Fruit fly (Drosophila melanogaster) whole organism, embryonic: ENCODE data around the gene Sec61alpha.
A peak's percentile ranks its signal among the peaks of the same experiment; 100 is the strongest.

Source experiments
- Abd-B ChIP-seq: fragments of 200-800 bp; sonication (Bioruptor generic); optimal IDR thresholded peaks from 2 replicates; lab custom pipeline; 2018; ENCODE audit warnings: missing biosample characterization, mild to moderate bottlenecking, missing genetic modification characterization, moderate library complexity
- Atf3 ChIP-seq: fragments of 200-800 bp; sonication (Bioruptor generic); optimal IDR thresholded peaks from 3 replicates; lab custom pipeline; 2016; ENCODE audit warnings: missing biosample characterization, missing genetic modification characterization
- Bteb2 ChIP-seq: fragments of 200-800 bp; sonication (Bioruptor generic); optimal IDR thresholded peaks from 2 replicates; lab custom pipeline; 2016; ENCODE audit warnings: missing biosample characterization, missing genetic modification characterization
- CG11695 ChIP-seq: fragments of 200-800 bp; sonication (Bioruptor generic); IDR thresholded peaks from 3 replicates; pipeline ENCODE4 v1.3.6; 2022; ENCODE audit warnings: missing biosample characterization, missing genetic modification characterization
- CG12299 ChIP-seq: fragments of 200-800 bp; sonication (Bioruptor generic); optimal IDR thresholded peaks from 2 replicates; lab custom pipeline; 2018; ENCODE audit warnings: missing biosample characterization, mild to moderate bottlenecking, missing genetic modification characterization
- CG12942 ChIP-seq: fragments of 200-800 bp; sonication (Bioruptor generic); optimal IDR thresholded peaks from 3 replicates; lab custom pipeline; 2016; ENCODE audit warnings: missing biosample characterization, missing genetic modification characterization
- CG15073 ChIP-seq: fragments of 200-800 bp; sonication (Bioruptor generic); optimal IDR thresholded peaks from 2 replicates; lab custom pipeline; 2016; ENCODE audit warnings: missing biosample characterization, missing genetic modification characterization
- CG1529 ChIP-seq: fragments of 200-800 bp; sonication (Bioruptor generic); optimal IDR thresholded peaks from 3 replicates; lab custom pipeline; 2018; ENCODE audit warnings: missing biosample characterization, missing genetic modification characterization
- CG15479 ChIP-seq: fragments of 200-800 bp; sonication (Bioruptor generic); optimal IDR thresholded peaks from 3 replicates; lab custom pipeline; 2019; ENCODE audit warnings: missing biosample characterization, mild to moderate bottlenecking, missing genetic modification characterization, moderate library complexity
- CG15601 ChIP-seq: fragments of 200-800 bp; sonication (Bioruptor generic); optimal IDR thresholded peaks from 3 replicates; lab custom pipeline; 2019; ENCODE audit warnings: missing biosample characterization, mild to moderate bottlenecking, missing genetic modification characterization, moderate library complexity
- CG15696 ChIP-seq: fragments of 200-800 bp; sonication (Bioruptor generic); optimal IDR thresholded peaks from 2 replicates; lab custom pipeline; 2019; ENCODE audit warnings: missing biosample characterization, mild to moderate bottlenecking, missing genetic modification characterization, moderate library complexity
- CG16863 ChIP-seq: fragments of 200-800 bp; sonication (Bioruptor generic); optimal IDR thresholded peaks from 3 replicates; lab custom pipeline; 2016; ENCODE audit warnings: missing biosample characterization, missing genetic modification characterization
- CG17361 ChIP-seq: fragments of 200-800 bp; sonication (Bioruptor generic); IDR thresholded peaks from 3 replicates; pipeline ENCODE4 v1.3.6; 2022; ENCODE audit warnings: missing biosample characterization, missing genetic modification characterization
- CG3065 ChIP-seq: fragments of 200-800 bp; sonication (Bioruptor generic); optimal IDR thresholded peaks from 2 replicates; lab custom pipeline; 2016; ENCODE audit warnings: missing biosample characterization, missing genetic modification characterization
- CG33557 ChIP-seq: fragments of 200-800 bp; sonication (Bioruptor generic); optimal IDR thresholded peaks from 2 replicates; lab custom pipeline; 2019; ENCODE audit warnings: missing biosample characterization, mild to moderate bottlenecking, missing genetic modification characterization, moderate library complexity
- CG4854 ChIP-seq: fragments of 200-800 bp; sonication (Bioruptor generic); optimal IDR thresholded peaks from 2 replicates; lab custom pipeline; 2016; ENCODE audit warnings: missing biosample characterization, missing genetic modification characterization, inconsistent platforms
- CG5245 ChIP-seq: fragments of 200-800 bp; sonication (Bioruptor generic); optimal IDR thresholded peaks from 3 replicates; lab custom pipeline; 2016; ENCODE audit warnings: missing biosample characterization, missing genetic modification characterization
- CG6654 ChIP-seq: fragments of 200-800 bp; sonication (Bioruptor generic); optimal IDR thresholded peaks from 2 replicates; lab custom pipeline; 2017; ENCODE audit warnings: missing biosample characterization, mild to moderate bottlenecking, missing genetic modification characterization
- CG8281 ChIP-seq: fragments of 200-800 bp; sonication (Bioruptor generic); optimal IDR thresholded peaks from 2 replicates; lab custom pipeline; 2018; ENCODE audit warnings: missing biosample characterization, mild to moderate bottlenecking, missing genetic modification characterization, moderate library complexity
- Chrac-16 ChIP-seq: fragments of 200-800 bp; sonication (Bioruptor generic); optimal IDR thresholded peaks from 3 replicates; lab custom pipeline; 2016; ENCODE audit warnings: missing biosample characterization, missing genetic modification characterization
- Deaf1 ChIP-seq: fragments of 200-800 bp; optimal IDR thresholded peaks from 3 replicates; lab custom pipeline; 2019; ENCODE audit warnings: missing biosample characterization, mild to moderate bottlenecking, missing genetic modification characterization, moderate library complexity
- Doc2 ChIP-seq: fragments of 200-800 bp; sonication (Bioruptor generic); IDR thresholded peaks from 2 replicates; pipeline ENCODE4 v1.3.6; 2022; ENCODE audit warnings: missing biosample characterization, missing genetic modification characterization
- Elba2 ChIP-seq: fragments of 200-800 bp; sonication (Bioruptor generic); optimal IDR thresholded peaks from 3 replicates; lab custom pipeline; 2016; ENCODE audit warnings: missing biosample characterization, missing genetic modification characterization
- Fer1 ChIP-seq: fragments of 200-800 bp; sonication (Bioruptor generic); optimal IDR thresholded peaks from 2 replicates; lab custom pipeline; 2017; ENCODE audit warnings: missing biosample characterization, mild to moderate bottlenecking, missing genetic modification characterization
- HmgD ChIP-seq: fragments of 200-800 bp; sonication (Bioruptor generic); optimal IDR thresholded peaks from 3 replicates; lab custom pipeline; 2016; ENCODE audit warnings: missing biosample characterization, missing genetic modification characterization
- Lhr ChIP-seq: fragments of 200-800 bp; sonication (Bioruptor generic); optimal IDR thresholded peaks from 3 replicates; lab custom pipeline; 2017; ENCODE audit warnings: mild to moderate bottlenecking, missing biosample characterization, missing genetic modification reagents, missing genetic modification characterization
- MESR4 ChIP-seq: fragments of 200-800 bp; sonication (Bioruptor generic); optimal IDR thresholded peaks from 2 replicates; lab custom pipeline; 2018; ENCODE audit warnings: missing biosample characterization, mild to moderate bottlenecking, missing genetic modification characterization, moderate library complexity
- TFAM ChIP-seq: fragments of 200-800 bp; sonication (Bioruptor generic); optimal IDR thresholded peaks from 2 replicates; lab custom pipeline; 2017; ENCODE audit warnings: missing biosample characterization, missing genetic modification characterization, inconsistent platforms
- Trl ChIP-seq, 3 experiments: fragments of >200 bp in 2 of 3; fragments of 200-800 bp in 1 of 3; sonication (Bioruptor generic) in 1 of 3; optimal IDR thresholded peaks; 2 replicates in 1 of 3; 3 replicates in 2 of 3; lab custom pipeline; 2016 to 2017; ENCODE audit warnings: missing biosample characterization in 1 of 3, missing genetic modification characterization in 1 of 3
- Usf ChIP-seq: fragments of 200-800 bp; sonication (Bioruptor generic); optimal IDR thresholded peaks from 2 replicates; lab custom pipeline; 2017; ENCODE audit warnings: missing genotype, missing biosample characterization, missing genetic modification characterization
- ac ChIP-seq: fragments of 200-800 bp; sonication (Bioruptor generic); optimal IDR thresholded peaks from 3 replicates; lab custom pipeline; 2017; ENCODE audit warnings: missing biosample characterization, mild to moderate bottlenecking, missing genetic modification characterization
- amos ChIP-seq: fragments of 200-800 bp; sonication (Bioruptor generic); IDR thresholded peaks from 2 replicates; pipeline ENCODE4 v1.3.6; 2022; ENCODE audit warnings: missing biosample characterization, missing genetic modification characterization; ENCODE audit not compliant: partially characterized antibody
- bigmax ChIP-seq: fragments of 200-800 bp; sonication (Bioruptor generic); optimal IDR thresholded peaks from 2 replicates; lab custom pipeline; 2018; ENCODE audit warnings: missing biosample characterization, mild to moderate bottlenecking, missing genetic modification characterization
- cas ChIP-seq: fragments of 200-800 bp; sonication (Bioruptor generic); IDR thresholded peaks from 2 replicates; pipeline ENCODE4 v1.3.6; 2022; ENCODE audit warnings: missing biosample characterization, missing genetic modification characterization
- da ChIP-seq: fragments of 200-800 bp; sonication (Bioruptor generic); optimal IDR thresholded peaks from 2 replicates; lab custom pipeline; 2016; ENCODE audit warnings: missing biosample characterization, missing genetic modification characterization
- exex ChIP-seq: fragments of 200-800 bp; sonication (Bioruptor generic); optimal IDR thresholded peaks from 4 replicates; lab custom pipeline; 2018; ENCODE audit warnings: missing biosample characterization, mild to moderate bottlenecking, missing genetic modification characterization, moderate library complexity
- fd64A ChIP-seq: fragments of 200-800 bp; sonication (Bioruptor generic); optimal IDR thresholded peaks from 3 replicates; lab custom pipeline; 2018; ENCODE audit warnings: missing biosample characterization, mild to moderate bottlenecking, missing genetic modification characterization
- ftz-f1 ChIP-seq: fragments of 200-800 bp; sonication (Bioruptor generic); optimal IDR thresholded peaks from 2 replicates; lab custom pipeline; 2016; ENCODE audit warnings: missing biosample characterization, missing genetic modification characterization
- gt ChIP-seq: fragments of 200-800 bp; sonication (Bioruptor generic); IDR thresholded peaks from 2 replicates; pipeline ENCODE4 v1.3.6; 2022; ENCODE audit warnings: missing biosample characterization, missing genetic modification characterization
- h ChIP-seq: fragments of >200 bp; optimal IDR thresholded peaks from 2 replicates; lab custom pipeline; 2017
- kah ChIP-seq: fragments of 200-800 bp; sonication (Bioruptor generic); optimal IDR thresholded peaks from 2 replicates; lab custom pipeline; 2018; ENCODE audit warnings: missing biosample characterization, mild to moderate bottlenecking, missing genetic modification characterization
- kay ChIP-seq: fragments of 200-800 bp; sonication (Bioruptor generic); optimal IDR thresholded peaks from 2 replicates; lab custom pipeline; 2016; ENCODE audit warnings: missing biosample characterization, missing genetic modification characterization
- mld ChIP-seq: fragments of 200-800 bp; sonication (Bioruptor generic); IDR thresholded peaks from 3 replicates; pipeline ENCODE4 v1.3.6; 2022; ENCODE audit warnings: missing biosample characterization, missing genetic modification characterization; ENCODE audit not compliant: partially characterized antibody
- otp ChIP-seq: fragments of 200-800 bp; sonication (Bioruptor generic); IDR thresholded peaks from 3 replicates; pipeline ENCODE4, ENCODE4 v1.3.6; 2022; ENCODE audit warnings: missing biosample characterization, missing genetic modification characterization
- pb ChIP-seq: fragments of 200-800 bp; sonication (Bioruptor generic); optimal IDR thresholded peaks from 3 replicates; lab custom pipeline; 2016; ENCODE audit warnings: missing biosample characterization, missing genetic modification characterization
- pum ChIP-seq: fragments of 200-800 bp; sonication (Bioruptor generic); optimal IDR thresholded peaks from 2 replicates; lab custom pipeline; 2016; ENCODE audit warnings: missing biosample characterization, missing genetic modification characterization
- row ChIP-seq: fragments of 200-800 bp; sonication (Bioruptor generic); IDR thresholded peaks from 3 replicates; pipeline ENCODE4 v1.3.6; 2022; ENCODE audit warnings: missing biosample characterization, missing genetic modification characterization
- tap ChIP-seq: fragments of 200-800 bp; optimal IDR thresholded peaks from 3 replicates; lab custom pipeline; 2019; ENCODE audit warnings: missing biosample characterization, mild to moderate bottlenecking, missing genetic modification characterization, moderate library complexity
- tgo ChIP-seq: fragments of 200-800 bp; sonication (Bioruptor generic); IDR thresholded peaks from 3 replicates; pipeline ENCODE4 v1.3.6; 2022; ENCODE audit warnings: missing biosample characterization, missing genetic modification characterization
- trem ChIP-seq: fragments of 200-800 bp; optimal IDR thresholded peaks from 3 replicates; lab custom pipeline; 2019; ENCODE audit warnings: missing biosample characterization, mild to moderate bottlenecking, missing genetic modification characterization, moderate library complexity
- z ChIP-seq: fragments of 200-800 bp; sonication (Bioruptor generic); IDR thresholded peaks from 3 replicates; pipeline ENCODE4 v1.3.6; 2022; ENCODE audit warnings: missing biosample characterization, missing genetic modification characterization
- zen2 ChIP-seq: fragments of 200-800 bp; sonication (Bioruptor generic); IDR thresholded peaks from 3 replicates; pipeline ENCODE4 v1.3.6; 2022; ENCODE audit warnings: missing biosample characterization, missing genetic modification characterization; ENCODE audit not compliant: partially characterized antibody

Gene Sec61alpha

DNA sequence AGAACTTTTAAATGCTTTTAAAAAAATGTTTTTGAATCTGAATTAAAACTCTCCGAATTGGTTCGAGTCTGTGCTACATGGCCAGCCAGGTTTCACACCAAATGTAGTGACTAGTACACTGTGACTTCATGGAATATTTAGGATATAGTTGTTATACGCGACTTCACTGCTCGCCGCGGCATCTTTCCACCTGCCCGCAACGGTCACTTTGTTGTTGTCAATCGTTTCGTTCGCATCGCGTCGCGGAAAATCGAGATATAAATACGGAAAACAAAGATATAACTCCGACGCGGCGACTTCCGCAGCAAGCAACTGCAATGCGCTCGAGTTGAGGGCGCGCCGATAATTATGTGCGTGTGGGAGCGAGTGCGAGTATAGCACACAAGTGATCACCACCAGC lies 18.1 kb upstream of the Sec61alpha start, which contains the start of gene CG31637 (continued):
- TF ChIP-seq tap (tag; lab: Kevin White, UChicago) (no peak), CG6654 (GFP tag; lab: Kevin White, UChicago) (no peak), Doc2 (GFP tag; lab: Robert Waterston, UW) (no peak), ftz-f1 (GFP tag; lab: Kevin White, UChicago) (peak; percentile 9), Lhr (GFP tag; lab: Kevin White, UChicago) (peak; percentile 86), h (no peak), TFAM (GFP tag; lab: Kevin White, UChicago) (no peak), kah (GFP tag; lab: Kevin White, UChicago) (peak; percentile 35), ac (GFP tag; lab: Kevin White, UChicago) (peak; percentile 16), CG11695 (GFP tag; lab: Robert Waterston, UW) (no peak), CG15696 (tag; lab: Kevin White, UChicago) (no peak), CG16863 (GFP tag; lab: Kevin White, UChicago) (no peak), CG33557 (no peak), Chrac-16 (GFP tag; lab: Kevin White, UChicago) (no peak), Abd-B (GFP tag; lab: Kevin White, UChicago) (no peak), MESR4 (GFP tag; lab: Kevin White, UChicago) (peak; percentile 81), mld (GFP tag; lab: Robert Waterston, UW) (no peak), CG12942 (GFP tag; lab: Kevin White, UChicago) (no peak), gt (GFP tag; lab: Robert Waterston, UW) (no peak), CG15601 (tag; lab: Kevin White, UChicago) (peak; percentile 36), Fer1 (GFP tag; lab: Kevin White, UChicago) (peak; percentile 53), da (GFP tag; lab: Kevin White, UChicago) (no peak), row (GFP tag; lab: Robert Waterston, UW) (peak; percentile 48; the same call in 2 of the 3 replicates), Usf (no peak), z (no peak), CG4854 (GFP tag; lab: Kevin White, UChicago) (no peak), exex (peak; percentile 17), Atf3 (GFP tag; lab: Kevin White, UChicago) (no peak), trem (tag; lab: Kevin White, UChicago) (peak; percentile 28), CG1529 (GFP tag; lab: Kevin White, UChicago) (no peak), kay (no peak), zen2 (GFP tag; lab: Robert Waterston, UW) (no peak), otp (GFP tag; lab: Robert Waterston, UW) (no peak), CG15073 (GFP tag; lab: Kevin White, UChicago) (no peak), pum (no peak), Elba2 (GFP tag; lab: Kevin White, UChicago) (no peak), cas (GFP tag; lab: Robert Waterston, UW) (peak; percentile 39; the same call in 1 of the 2 replicates), tgo (GFP tag; lab: Robert Waterston, UW) (no peak), CG15479 (GFP tag; lab: Kevin White, UChicago) (no peak), CG8281 (tag; lab: Kevin White, UChicago) (no peak), fd64A (GFP tag; lab: Kevin White, UChicago) (no peak), Trl (optimal IDR thresholded peaks at IDR 0.05; lab: Kevin White, UChicago) (no peak), Trl (GFP tag; optimal IDR thresholded peaks at IDR 0.05; lab: Kevin White, UChicago) (peak; percentile 21), Deaf1 (tag; lab: Kevin White, UChicago) (peak; percentile 58), bigmax (no peak), Bteb2 (GFP tag; lab: Kevin White, UChicago) (peak; percentile 6), HmgD (GFP tag; lab: Kevin White, UChicago) (no peak), pb (no peak), amos (GFP tag; lab: Robert Waterston, UW) (peak; percentile 50; the same call in 1 of the 2 replicates), CG17361 (GFP tag; lab: Robert Waterston, UW) (0 out of 3 replicates have a peak, but pooled peaks have one; percentile 13), CG3065 (GFP tag; lab: Kevin White, UChicago) (no peak), CG12299 (tag; lab: Kevin White, UChicago) (peak; percentile 27), CG5245 (GFP tag; lab: Kevin White, UChicago) (no peak)
